Fruit fly (Drosophila melanogaster) whole organism, embryonic: Measurements from ENCODE around the gene RhoBTB.

Experiments
- Aef1 ChIP-seq: fragments of 200-800 bp; sonication (Bioruptor generic); IDR thresholded peaks from 3 replicates; pipeline ENCODE4 v1.3.6; 2022; ENCODE audit warnings: missing biosample characterization, missing genetic modification characterization
- Atf3 ChIP-seq: fragments of 200-800 bp; sonication (Bioruptor generic); optimal IDR thresholded peaks from 3 replicates; lab custom pipeline; 2016; ENCODE audit warnings: missing biosample characterization, missing genetic modification characterization
- BtbVII ChIP-seq: fragments of 200-800 bp; sonication (Bioruptor generic); optimal IDR thresholded peaks from 3 replicates; lab custom pipeline; 2017; ENCODE audit warnings: missing biosample characterization, mild to moderate bottlenecking, missing genetic modification characterization
- C15 ChIP-seq: fragments of 200-800 bp; sonication (Bioruptor generic); IDR thresholded peaks from 3 replicates; pipeline ENCODE4 v1.3.6; 2022; ENCODE audit warnings: missing biosample characterization, missing genetic modification characterization
- CG10462 ChIP-seq: fragments of 200-800 bp; sonication (Bioruptor generic); optimal IDR thresholded peaks from 2 replicates; lab custom pipeline; 2016; ENCODE audit warnings: missing biosample characterization, missing genetic modification characterization
- CG11085 ChIP-seq: fragments of 200-800 bp; sonication (Bioruptor generic); IDR thresholded peaks from 2 replicates; pipeline ENCODE4 v1.3.6; 2022; ENCODE audit warnings: missing biosample characterization, missing genetic modification characterization
- CG11504 ChIP-seq: fragments of 200-800 bp; sonication (Bioruptor generic); optimal IDR thresholded peaks from 3 replicates; lab custom pipeline; 2019; ENCODE audit warnings: missing biosample characterization, mild to moderate bottlenecking, missing genetic modification characterization, moderate library complexity
- CG11560 ChIP-seq: fragments of 200-800 bp; sonication (Bioruptor generic); IDR thresholded peaks from 3 replicates; pipeline ENCODE4 v1.3.6; 2022; ENCODE audit warnings: missing biosample characterization, missing genetic modification characterization
- CG12219 ChIP-seq: fragments of 200-800 bp; sonication (Bioruptor generic); optimal IDR thresholded peaks from 3 replicates; lab custom pipeline; 2018; ENCODE audit warnings: missing biosample characterization, mild to moderate bottlenecking, missing genetic modification characterization
- CG12236 ChIP-seq: fragments of 200-800 bp; sonication (Bioruptor generic); optimal IDR thresholded peaks from 2 replicates; lab custom pipeline; 2016; ENCODE audit warnings: missing biosample characterization, missing genetic modification characterization
- CG12391 ChIP-seq: fragments of 200-800 bp; sonication (Bioruptor generic); optimal IDR thresholded peaks from 3 replicates; lab custom pipeline; 2018; ENCODE audit warnings: missing biosample characterization, mild to moderate bottlenecking, missing genetic modification characterization, moderate library complexity
- CG14710 ChIP-seq: fragments of 200-800 bp; sonication (Bioruptor generic); optimal IDR thresholded peaks from 3 replicates; lab custom pipeline; 2019; ENCODE audit warnings: missing biosample characterization, mild to moderate bottlenecking, missing genetic modification characterization, moderate library complexity
- CG14860 ChIP-seq: fragments of 200-800 bp; sonication (Bioruptor generic); IDR thresholded peaks from 3 replicates; pipeline ENCODE4 v1.3.6; 2022; ENCODE audit warnings: missing biosample characterization, missing genetic modification characterization; ENCODE audit not compliant: partially characterized antibody
- CG1602 ChIP-seq: fragments of 200-800 bp; sonication (Bioruptor generic); optimal IDR thresholded peaks from 3 replicates; lab custom pipeline; 2016; ENCODE audit warnings: missing biosample characterization, missing genetic modification characterization
- CG18619 ChIP-seq: fragments of 200-800 bp; sonication (Bioruptor generic); optimal IDR thresholded peaks from 3 replicates; lab custom pipeline; 2017; ENCODE audit warnings: missing biosample characterization, mild to moderate bottlenecking, missing genetic modification characterization
- CG2889 ChIP-seq: fragments of 200-800 bp; sonication (Bioruptor generic); IDR thresholded peaks from 3 replicates; pipeline ENCODE4 v1.3.6; 2022; ENCODE audit warnings: missing biosample characterization, missing genetic modification characterization
- CG3065 ChIP-seq: fragments of 200-800 bp; sonication (Bioruptor generic); optimal IDR thresholded peaks from 2 replicates; lab custom pipeline; 2016; ENCODE audit warnings: missing biosample characterization, missing genetic modification characterization
- CG34422 ChIP-seq: fragments of 200-800 bp; sonication (Bioruptor generic); IDR thresholded peaks from 3 replicates; pipeline ENCODE4 v1.3.6; 2022; ENCODE audit warnings: missing biosample characterization, missing genetic modification characterization
- CG4707 ChIP-seq: fragments of 200-800 bp; sonication (Bioruptor generic); optimal IDR thresholded peaks from 2 replicates; lab custom pipeline; 2018; ENCODE audit warnings: missing biosample characterization, mild to moderate bottlenecking, missing genetic modification characterization, moderate library complexity
- Dbx ChIP-seq: fragments of 200-800 bp; sonication (Bioruptor generic); IDR thresholded peaks from 3 replicates; pipeline ENCODE4 v1.3.6; 2022; ENCODE audit warnings: missing biosample characterization, missing genetic modification characterization
- Dip3 ChIP-seq: fragments of 200-800 bp; sonication (Bioruptor generic); optimal IDR thresholded peaks from 3 replicates; lab custom pipeline; 2016; ENCODE audit warnings: missing biosample characterization, missing genetic modification characterization
- Dp ChIP-seq: fragments of 200-800 bp; sonication (Bioruptor generic); optimal IDR thresholded peaks from 2 replicates; lab custom pipeline; 2018; ENCODE audit warnings: missing biosample characterization, mild to moderate bottlenecking, missing genetic modification characterization, moderate library complexity
- Gug ChIP-seq: fragments of 200-800 bp; sonication (Bioruptor generic); IDR thresholded peaks from 4 replicates; pipeline ENCODE4 v1.3.6; 2022; ENCODE audit warnings: missing biosample characterization, missing genetic modification characterization
- Hr39 ChIP-seq: fragments of >200 bp; optimal IDR thresholded peaks from 2 replicates; lab custom pipeline; 2017
- Hr51 ChIP-seq, 2 experiments: fragments of 200-800 bp; sonication (Bioruptor generic); optimal IDR thresholded peaks; 2 replicates in 1 of 2; 3 replicates in 1 of 2; lab custom pipeline; 2016 to 2018; ENCODE audit warnings: missing biosample characterization in 2 of 2, missing genetic modification characterization in 2 of 2, mild to moderate bottlenecking in 1 of 2, moderate library complexity in 1 of 2
- Hr78 ChIP-seq, 2 experiments: fragments of 200-800 bp in 1 of 2; fragments of >200 bp in 1 of 2; sonication (Bioruptor generic) in 1 of 2; optimal IDR thresholded peaks; 2 replicates each; lab custom pipeline; 2017 to 2019; ENCODE audit warnings: missing biosample characterization in 2 of 2, missing genetic modification characterization in 2 of 2, mild to moderate bottlenecking in 1 of 2, moderate library complexity in 1 of 2
- Nf-YB ChIP-seq: fragments of 200-800 bp; sonication (Bioruptor generic); optimal IDR thresholded peaks from 3 replicates; lab custom pipeline; 2019; ENCODE audit warnings: missing biosample characterization, mild to moderate bottlenecking, missing genetic modification characterization, moderate library complexity
- Side ChIP-seq: fragments of 200-800 bp; sonication (Bioruptor generic); optimal IDR thresholded peaks from 2 replicates; lab custom pipeline; 2016; ENCODE audit warnings: missing biosample characterization, missing genetic modification characterization
- Spps ChIP-seq: fragments of 200-800 bp; sonication (Bioruptor generic); optimal IDR thresholded peaks from 2 replicates; lab custom pipeline; 2018; ENCODE audit warnings: missing biosample characterization, mild to moderate bottlenecking, missing genetic modification characterization
- Trl ChIP-seq, 3 experiments: fragments of >200 bp in 2 of 3; fragments of 200-800 bp in 1 of 3; sonication (Bioruptor generic) in 1 of 3; optimal IDR thresholded peaks; 2 replicates in 1 of 3; 3 replicates in 2 of 3; lab custom pipeline; 2016 to 2017; ENCODE audit warnings: missing biosample characterization in 1 of 3, missing genetic modification characterization in 1 of 3
- ap ChIP-seq: fragments of 200-800 bp; sonication (Bioruptor generic); IDR thresholded peaks from 2 replicates; pipeline ENCODE4 v1.3.6; 2022; ENCODE audit warnings: missing biosample characterization, missing genetic modification characterization
- cas ChIP-seq: fragments of 200-800 bp; sonication (Bioruptor generic); IDR thresholded peaks from 2 replicates; pipeline ENCODE4 v1.3.6; 2022; ENCODE audit warnings: missing biosample characterization, missing genetic modification characterization
- dati ChIP-seq: fragments of 200-800 bp; sonication (Bioruptor generic); IDR thresholded peaks from 2 replicates; pipeline ENCODE4 v1.3.6; 2022; ENCODE audit warnings: missing biosample characterization, missing genetic modification characterization
- dysf ChIP-seq: fragments of 200-800 bp; sonication (Bioruptor generic); IDR thresholded peaks from 3 replicates; pipeline ENCODE4 v1.3.6; 2022; ENCODE audit warnings: missing biosample characterization, missing genetic modification characterization
- fd64A ChIP-seq: fragments of 200-800 bp; sonication (Bioruptor generic); optimal IDR thresholded peaks from 3 replicates; lab custom pipeline; 2018; ENCODE audit warnings: missing biosample characterization, mild to moderate bottlenecking, missing genetic modification characterization
- gce ChIP-seq: fragments of 200-800 bp; sonication (Bioruptor generic); IDR thresholded peaks from 3 replicates; pipeline ENCODE4 v1.3.6; 2022; ENCODE audit warnings: missing biosample characterization, missing genetic modification characterization
- hb ChIP-seq: fragments of 200-800 bp; sonication (Bioruptor generic); IDR thresholded peaks from 3 replicates; pipeline ENCODE4 v1.3.6; 2022; ENCODE audit warnings: missing biosample characterization, missing genetic modification characterization; ENCODE audit not compliant: partially characterized antibody
- hth ChIP-seq: fragments of >200 bp; optimal IDR thresholded peaks from 2 replicates; lab custom pipeline; 2017; ENCODE audit warnings: inconsistent platforms
- ind ChIP-seq: fragments of 200-800 bp; sonication (Bioruptor generic); optimal IDR thresholded peaks from 3 replicates; lab custom pipeline; 2016; ENCODE audit warnings: missing biosample characterization, missing genetic modification characterization
- inv ChIP-seq: fragments of 200-800 bp; sonication (Bioruptor generic); IDR thresholded peaks from 2 replicates; pipeline ENCODE4 v1.3.6; 2022; ENCODE audit warnings: missing biosample characterization, missing genetic modification characterization; ENCODE audit not compliant: partially characterized antibody
- jumu ChIP-seq: fragments of 200-800 bp; sonication (Bioruptor generic); optimal IDR thresholded peaks from 3 replicates; lab custom pipeline; 2016; ENCODE audit warnings: missing biosample characterization, missing genetic modification characterization
- mirr ChIP-seq: fragments of 200-800 bp; sonication (Bioruptor generic); optimal IDR thresholded peaks from 3 replicates; lab custom pipeline; 2018; ENCODE audit warnings: missing biosample characterization, mild to moderate bottlenecking, missing genetic modification characterization
- pfk ChIP-seq: fragments of 200-800 bp; sonication (Bioruptor generic); optimal IDR thresholded peaks from 2 replicates; lab custom pipeline; 2018; ENCODE audit warnings: missing biosample characterization, mild to moderate bottlenecking, missing genetic modification characterization, moderate library complexity
- phol ChIP-seq: fragments of 200-800 bp; sonication (Bioruptor generic); optimal IDR thresholded peaks from 3 replicates; lab custom pipeline; 2018; ENCODE audit warnings: missing biosample characterization, mild to moderate bottlenecking, missing genetic modification characterization, moderate library complexity
- scrt ChIP-seq: fragments of 200-800 bp; sonication (Bioruptor generic); optimal IDR thresholded peaks from 2 replicates; lab custom pipeline; 2018; ENCODE audit warnings: missing biosample characterization, mild to moderate bottlenecking, missing genetic modification characterization, moderate library complexity
- sd ChIP-seq: fragments of 200-800 bp; sonication (Bioruptor generic); optimal IDR thresholded peaks from 3 replicates; lab custom pipeline; 2018; ENCODE audit warnings: missing biosample characterization, mild to moderate bottlenecking, missing genetic modification characterization, moderate library complexity
- slp2 ChIP-seq: fragments of 200-800 bp; sonication (Bioruptor generic); optimal IDR thresholded peaks from 2 replicates; lab custom pipeline; 2016; ENCODE audit warnings: missing biosample characterization, missing genetic modification characterization
- sob ChIP-seq: fragments of 200-800 bp; sonication (Bioruptor generic); IDR thresholded peaks from 2 replicates; pipeline ENCODE4 v1.3.6; 2022; ENCODE audit warnings: missing biosample characterization, missing genetic modification characterization
- tgo ChIP-seq: fragments of 200-800 bp; sonication (Bioruptor generic); IDR thresholded peaks from 3 replicates; pipeline ENCODE4 v1.3.6; 2022; ENCODE audit warnings: missing biosample characterization, missing genetic modification characterization
- unc-4 ChIP-seq: fragments of 200-800 bp; sonication (Bioruptor generic); IDR thresholded peaks from 2 replicates; pipeline ENCODE4 v1.3.6; 2022; ENCODE audit warnings: missing biosample characterization, missing genetic modification characterization; ENCODE audit not compliant: partially characterized antibody
- wor ChIP-seq: fragments of 200-800 bp; sonication (Bioruptor generic); IDR thresholded peaks from 2 replicates; pipeline ENCODE4 v1.3.6; 2022; ENCODE audit warnings: missing biosample characterization, missing genetic modification characterization

Gene RhoBTB

DNA sequence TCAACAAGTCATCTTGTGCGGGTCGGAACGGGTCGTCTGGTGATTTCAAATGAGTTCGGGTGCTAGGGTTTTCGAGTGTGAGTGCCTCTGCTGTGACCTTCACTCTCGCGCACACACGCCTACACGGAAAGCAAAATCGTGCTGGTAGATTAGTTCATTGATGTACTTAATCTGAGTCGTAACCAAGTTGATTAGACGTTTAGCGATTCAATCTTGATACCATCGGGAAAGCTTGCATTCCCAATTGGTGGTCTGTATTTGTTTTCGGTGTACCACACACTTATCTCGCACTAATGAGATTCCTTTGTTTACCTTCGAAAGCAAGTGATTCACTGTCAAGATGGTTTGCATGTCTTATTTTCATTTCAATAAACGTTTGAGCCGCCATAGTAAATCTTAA is 12.9 kb downstream of the RhoBTB start (continued):
- TF ChIP-seq pfk (GFP tag; lab: Kevin White, UChicago), result no peak
- TF ChIP-seq Spps, result no peak
- no peak for TF ChIP-seq Dip3 (GFP tag; lab: Kevin White, UChicago)
- no peak for TF ChIP-seq CG11560
- TF ChIP-seq mirr (GFP tag; lab: Kevin White, UChicago), result no peak
- no peak for TF ChIP-seq hb (GFP tag; lab: Robert Waterston, UW)
- no peak for TF ChIP-seq ap
- TF ChIP-seq wor (GFP tag; lab: Robert Waterston, UW), result no peak
- TF ChIP-seq CG2889 (GFP tag; lab: Robert Waterston, UW), result 0 out of 3 replicates have a peak, but pooled peaks have one; percentile 38
- no peak for TF ChIP-seq Hr39 (lab: Kevin White, UChicago)
- TF ChIP-seq dysf (GFP tag; lab: Robert Waterston, UW), result peak; percentile 73
- TF ChIP-seq CG12219 (GFP tag; lab: Kevin White, UChicago), result peak; percentile 34
- TF ChIP-seq Dbx (GFP tag; lab: Robert Waterston, UW), result 0 out of 3 replicates have a peak, but pooled peaks have one; percentile 18
- no peak for TF ChIP-seq CG1602
- TF ChIP-seq Gug (GFP tag; lab: Robert Waterston, UW), result peak; percentile 22; the same call in 1 of the 4 replicates
- no peak for TF ChIP-seq CG3065
- peak; percentile 51; the same call in 1 of the 3 replicates for TF ChIP-seq tgo (GFP tag; lab: Robert Waterston, UW)
- TF ChIP-seq ind (GFP tag; lab: Kevin White, UChicago), result peak; percentile 36
- TF ChIP-seq unc-4 (GFP tag; lab: Robert Waterston, UW), result no peak
- TF ChIP-seq Trl (optimal IDR thresholded peaks at IDR 0.05; lab: Kevin White, UChicago), result no peak
- peak; percentile 31 for TF ChIP-seq Trl (GFP tag; optimal IDR thresholded peaks at IDR 0.05; lab: Kevin White, UChicago)
- no peak for TF ChIP-seq dati (GFP tag; lab: Robert Waterston, UW)
- no peak for TF ChIP-seq Dp
- no peak for TF ChIP-seq hth (lab: Kevin White, UChicago)
- no peak for TF ChIP-seq Nf-YB (GFP tag; lab: Kevin White, UChicago)
- TF ChIP-seq CG14710 (tag; lab: Kevin White, UChicago), result no peak
- no peak for TF ChIP-seq phol (tag; lab: Kevin White, UChicago)
- no peak for TF ChIP-seq C15
- TF ChIP-seq jumu, result peak; percentile 16
- TF ChIP-seq Side, result peak; percentile 11
- peak; percentile 57; the same call in 2 of the 3 replicates for TF ChIP-seq Aef1 (GFP tag; lab: Robert Waterston, UW)
- TF ChIP-seq CG12391 (tag; lab: Kevin White, UChicago), result peak; percentile 20
- peak; percentile 57; the same call in 1 of the 3 replicates for TF ChIP-seq CG34422 (GFP tag; lab: Robert Waterston, UW)
- no peak for TF ChIP-seq scrt (GFP tag; lab: Kevin White, UChicago)
- no peak for TF ChIP-seq CG10462 (GFP tag; lab: Kevin White, UChicago)
- TF ChIP-seq fd64A (GFP tag; lab: Kevin White, UChicago), result no peak
- peak in 1 of 2 experiments; percentile 77 for TF ChIP-seq Hr78 (GFP tag; optimal IDR thresholded peaks at IDR 0.05; lab: Kevin White, UChicago)
- no peak for TF ChIP-seq inv (GFP tag; lab: Robert Waterston, UW)
- TF ChIP-seq gce, result no peak
- no peak for TF ChIP-seq slp2 (GFP tag; lab: Kevin White, UChicago)
- TF ChIP-seq cas (GFP tag; lab: Robert Waterston, UW), result no peak
- no peak for TF ChIP-seq CG14860
- no peak for TF ChIP-seq Atf3 (GFP tag; lab: Kevin White, UChicago)
- TF ChIP-seq CG11504 (tag; lab: Kevin White, UChicago), result peak; percentile 43
- TF ChIP-seq CG18619 (GFP tag; lab: Kevin White, UChicago), result no peak
- peak; percentile 35; the same call in 1 of the 2 replicates for TF ChIP-seq sob
- TF ChIP-seq sd (tag; lab: Kevin White, UChicago), result peak; percentile 72
- peak in 1 of 2 experiments; percentile 50 for TF ChIP-seq Hr51 (GFP tag; optimal IDR thresholded peaks at IDR 0.05; lab: Kevin White, UChicago)
- peak; percentile 37 for TF ChIP-seq BtbVII (GFP tag; lab: Kevin White, UChicago)
- TF ChIP-seq CG4707 (GFP tag; lab: Kevin White, UChicago), result no peak
- TF ChIP-seq CG11085 (GFP tag; lab: Robert Waterston, UW), result no peak
- peak; percentile 16 for TF ChIP-seq CG12236
